Fruit fly (Drosophila melanogaster) whole organism, embryonic: ENCODE data around the gene CG15717.
A peak's percentile ranks its signal among the peaks of the same experiment; 100 is the strongest.

Experiments used
- CG10366 ChIP-seq: fragments of 200-800 bp; sonication (Bioruptor generic); IDR thresholded peaks from 2 replicates; pipeline ENCODE4 v1.3.6; 2022; ENCODE audit warnings: missing biosample characterization, missing genetic modification characterization
- CG11398 ChIP-seq: fragments of 200-800 bp; sonication (Bioruptor generic); optimal IDR thresholded peaks from 2 replicates; lab custom pipeline; 2016; ENCODE audit warnings: missing biosample characterization, missing genetic modification characterization
- CG11560 ChIP-seq: fragments of 200-800 bp; sonication (Bioruptor generic); IDR thresholded peaks from 3 replicates; pipeline ENCODE4 v1.3.6; 2022; ENCODE audit warnings: missing biosample characterization, missing genetic modification characterization
- CG11696 ChIP-seq: fragments of 200-800 bp; sonication (Bioruptor generic); IDR thresholded peaks from 2 replicates; pipeline ENCODE4 v1.3.6; 2022; ENCODE audit warnings: missing biosample characterization, missing genetic modification characterization
- CG12219 ChIP-seq: fragments of 200-800 bp; sonication (Bioruptor generic); optimal IDR thresholded peaks from 3 replicates; lab custom pipeline; 2018; ENCODE audit warnings: missing biosample characterization, mild to moderate bottlenecking, missing genetic modification characterization
- CG13296 ChIP-seq: fragments of 200-800 bp; sonication (Bioruptor generic); optimal IDR thresholded peaks from 3 replicates; lab custom pipeline; 2018; ENCODE audit warnings: missing biosample characterization, mild to moderate bottlenecking, missing genetic modification characterization
- CG14965 ChIP-seq: fragments of 200-800 bp; sonication (Bioruptor generic); optimal IDR thresholded peaks from 2 replicates; lab custom pipeline; 2016; ENCODE audit warnings: missing biosample characterization, missing genetic modification characterization, borderline replicate concordance
- CG17361 ChIP-seq: fragments of 200-800 bp; sonication (Bioruptor generic); IDR thresholded peaks from 3 replicates; pipeline ENCODE4 v1.3.6; 2022; ENCODE audit warnings: missing biosample characterization, missing genetic modification characterization
- CG17829 ChIP-seq: fragments of 200-800 bp; optimal IDR thresholded peaks from 2 replicates; lab custom pipeline; 2019; ENCODE audit warnings: missing biosample characterization, mild to moderate bottlenecking, missing genetic modification characterization, moderate library complexity
- CG2199 ChIP-seq: fragments of 200-800 bp; sonication (Bioruptor generic); IDR thresholded peaks from 3 replicates; pipeline ENCODE4 v1.3.6; 2022; ENCODE audit warnings: missing biosample characterization, missing genetic modification characterization
- CG2875 ChIP-seq: fragments of 200-800 bp; sonication (Bioruptor generic); optimal IDR thresholded peaks from 2 replicates; lab custom pipeline; 2017; ENCODE audit warnings: missing biosample characterization, mild to moderate bottlenecking, missing genetic modification characterization, missing genetic modification reagents
- CG30020 ChIP-seq: fragments of 200-800 bp; optimal IDR thresholded peaks from 2 replicates; lab custom pipeline; 2019; ENCODE audit warnings: missing biosample characterization, mild to moderate bottlenecking, missing genetic modification characterization, moderate library complexity
- CG32532 ChIP-seq: fragments of 200-800 bp; sonication (Bioruptor generic); IDR thresholded peaks from 2 replicates; pipeline ENCODE4 v1.3.6; 2022; ENCODE audit warnings: missing biosample characterization, missing genetic modification characterization
- CG32767 ChIP-seq: fragments of 200-800 bp; sonication (Bioruptor generic); IDR thresholded peaks from 2 replicates; pipeline ENCODE4 v1.3.6; 2022; ENCODE audit warnings: missing biosample characterization, missing genetic modification characterization
- CG4328 ChIP-seq: fragments of 200-800 bp; sonication (Bioruptor generic); optimal IDR thresholded peaks from 3 replicates; lab custom pipeline; 2017; ENCODE audit warnings: missing biosample characterization, missing genetic modification reagents, missing genetic modification characterization
- CG4360 ChIP-seq: fragments of 200-800 bp; sonication (Bioruptor generic); IDR thresholded peaks from 2 replicates; pipeline ENCODE4 v1.3.6; 2022; ENCODE audit warnings: missing biosample characterization, missing genetic modification characterization
- CG6654 ChIP-seq: fragments of 200-800 bp; sonication (Bioruptor generic); optimal IDR thresholded peaks from 2 replicates; lab custom pipeline; 2017; ENCODE audit warnings: missing biosample characterization, mild to moderate bottlenecking, missing genetic modification characterization
- CG7786 ChIP-seq: fragments of 200-800 bp; sonication (Bioruptor generic); optimal IDR thresholded peaks from 2 replicates; lab custom pipeline; 2016; ENCODE audit warnings: missing biosample characterization, missing genetic modification characterization
- CG7963 ChIP-seq: fragments of 200-800 bp; sonication (Bioruptor generic); IDR thresholded peaks from 3 replicates; pipeline ENCODE4 v1.3.6; 2022; ENCODE audit warnings: missing biosample characterization, missing genetic modification characterization; ENCODE audit not compliant: partially characterized antibody
- CG8089 ChIP-seq: fragments of 200-800 bp; sonication (Bioruptor generic); optimal IDR thresholded peaks from 3 replicates; lab custom pipeline; 2016; ENCODE audit warnings: missing biosample characterization, missing genetic modification characterization
- CG9215 ChIP-seq: fragments of 200-800 bp; sonication (Bioruptor generic); IDR thresholded peaks from 2 replicates; pipeline ENCODE4 v1.3.6; 2022; ENCODE audit warnings: missing biosample characterization, missing genetic modification characterization
- CG9437 ChIP-seq: fragments of 200-800 bp; sonication (Bioruptor generic); optimal IDR thresholded peaks from 2 replicates; lab custom pipeline; 2018; ENCODE audit warnings: missing biosample characterization, mild to moderate bottlenecking, missing genetic modification characterization
- Ets97D ChIP-seq: fragments of 200-800 bp; sonication (Bioruptor generic); optimal IDR thresholded peaks from 3 replicates; lab custom pipeline; 2016; ENCODE audit warnings: missing biosample characterization, missing genetic modification characterization
- Jarid2 ChIP-seq: fragments of 200-800 bp; sonication (Bioruptor generic); optimal IDR thresholded peaks from 3 replicates; lab custom pipeline; 2017; ENCODE audit warnings: mild to moderate bottlenecking, missing biosample characterization, missing genetic modification reagents, missing genetic modification characterization
- Kr ChIP-seq: fragments of 200-800 bp; sonication (Bioruptor generic); optimal IDR thresholded peaks from 2 replicates; lab custom pipeline; 2017; ENCODE audit warnings: missing biosample characterization, mild to moderate bottlenecking, missing genetic modification characterization
- Mrtf ChIP-seq: fragments of 200-800 bp; sonication (Bioruptor generic); IDR thresholded peaks from 3 replicates; pipeline ENCODE4 v1.3.6; 2022; ENCODE audit warnings: missing biosample characterization, missing genetic modification characterization
- Nf-YC ChIP-seq: fragments of 200-800 bp; optimal IDR thresholded peaks from 3 replicates; lab custom pipeline; 2019; ENCODE audit warnings: missing biosample characterization, mild to moderate bottlenecking, missing genetic modification characterization, moderate library complexity
- ara ChIP-seq: fragments of 200-800 bp; sonication (Bioruptor generic); IDR thresholded peaks from 2 replicates; pipeline ENCODE4 v1.3.6; 2022; ENCODE audit warnings: missing biosample characterization, missing genetic modification characterization
- ase ChIP-seq: fragments of 200-800 bp; sonication (Bioruptor generic); IDR thresholded peaks from 3 replicates; pipeline ENCODE4 v1.3.6; 2022; ENCODE audit warnings: missing biosample characterization, missing genetic modification characterization
- crp ChIP-seq, 2 experiments: fragments of 200-800 bp; sonication (Bioruptor generic); optimal IDR thresholded peaks; 2 replicates in 1 of 2; 3 replicates in 1 of 2; lab custom pipeline; 2017; ENCODE audit warnings: missing biosample characterization in 2 of 2, missing genetic modification characterization in 2 of 2, mild to moderate bottlenecking in 1 of 2, moderate library complexity in 1 of 2
- dan ChIP-seq: fragments of 200-800 bp; sonication (Bioruptor generic); IDR thresholded peaks from 2 replicates; pipeline ENCODE4 v1.3.6; 2022; ENCODE audit warnings: missing biosample characterization, missing genetic modification characterization
- dmrt99B ChIP-seq: fragments of 200-800 bp; sonication (Bioruptor generic); optimal IDR thresholded peaks from 2 replicates; lab custom pipeline; 2018; ENCODE audit warnings: missing biosample characterization, mild to moderate bottlenecking, missing genetic modification characterization, moderate library complexity
- ftz-f1 ChIP-seq: fragments of 200-800 bp; sonication (Bioruptor generic); optimal IDR thresholded peaks from 2 replicates; lab custom pipeline; 2016; ENCODE audit warnings: missing biosample characterization, missing genetic modification characterization
- hth ChIP-seq: fragments of >200 bp; optimal IDR thresholded peaks from 2 replicates; lab custom pipeline; 2017; ENCODE audit warnings: inconsistent platforms
- inv ChIP-seq: fragments of 200-800 bp; sonication (Bioruptor generic); IDR thresholded peaks from 2 replicates; pipeline ENCODE4 v1.3.6; 2022; ENCODE audit warnings: missing biosample characterization, missing genetic modification characterization; ENCODE audit not compliant: partially characterized antibody
- lola ChIP-seq, 3 experiments: fragments of >200 bp in 2 of 3; fragments of 200-800 bp in 1 of 3; sonication (Bioruptor generic) in 1 of 3; optimal IDR thresholded peaks; 2 replicates each; lab custom pipeline; 2017 to 2019; ENCODE audit warnings: missing biosample characterization in 3 of 3, missing genetic modification characterization in 3 of 3, mild to moderate bottlenecking in 1 of 3, moderate library complexity in 1 of 3
- lov ChIP-seq, 2 experiments: fragments of 200-800 bp in 1 of 2; fragments of >200 bp in 1 of 2; sonication (Bioruptor generic) in 1 of 2; IDR thresholded peaks in 1 of 2; optimal IDR thresholded peaks in 1 of 2; 2 replicates in 1 of 2; 3 replicates in 1 of 2; pipeline versions ENCODE4 v1.3.6 to Lab custom; 2017 to 2022; ENCODE audit warnings: missing biosample characterization in 1 of 2, missing genetic modification characterization in 1 of 2
- mld ChIP-seq: fragments of 200-800 bp; sonication (Bioruptor generic); IDR thresholded peaks from 3 replicates; pipeline ENCODE4 v1.3.6; 2022; ENCODE audit warnings: missing biosample characterization, missing genetic modification characterization; ENCODE audit not compliant: partially characterized antibody
- nom ChIP-seq: fragments of 200-800 bp; sonication (Bioruptor generic); optimal IDR thresholded peaks from 2 replicates; lab custom pipeline; 2017; ENCODE audit warnings: missing biosample characterization, missing genetic modification characterization, mild to moderate bottlenecking, moderate library complexity, missing genetic modification reagents
- peb ChIP-seq: fragments of 200-800 bp; sonication (Bioruptor generic); IDR thresholded peaks from 2 replicates; pipeline ENCODE4 v1.3.6; 2022; ENCODE audit warnings: missing biosample characterization, missing genetic modification characterization
- pfk ChIP-seq: fragments of 200-800 bp; sonication (Bioruptor generic); optimal IDR thresholded peaks from 2 replicates; lab custom pipeline; 2018; ENCODE audit warnings: missing biosample characterization, mild to moderate bottlenecking, missing genetic modification characterization, moderate library complexity
- pum ChIP-seq: fragments of 200-800 bp; sonication (Bioruptor generic); optimal IDR thresholded peaks from 2 replicates; lab custom pipeline; 2016; ENCODE audit warnings: missing biosample characterization, missing genetic modification characterization
- sc ChIP-seq, 3 experiments: fragments of >200 bp in 2 of 3; fragments of 200-800 bp in 1 of 3; sonication (Bioruptor generic) in 1 of 3; optimal IDR thresholded peaks; 2 replicates in 2 of 3; 3 replicates in 1 of 3; lab custom pipeline; 2017; ENCODE audit warnings: mild to moderate bottlenecking in 1 of 3, missing biosample characterization in 1 of 3, missing genetic modification characterization in 1 of 3, missing genetic modification reagents in 1 of 3
- slbo ChIP-seq: fragments of 200-800 bp; sonication (Bioruptor generic); IDR thresholded peaks from 2 replicates; pipeline ENCODE4 v1.3.6; 2022; ENCODE audit warnings: missing biosample characterization, missing genetic modification characterization
- slp2 ChIP-seq: fragments of 200-800 bp; sonication (Bioruptor generic); optimal IDR thresholded peaks from 2 replicates; lab custom pipeline; 2016; ENCODE audit warnings: missing biosample characterization, missing genetic modification characterization
- sna ChIP-seq: fragments of 200-800 bp; sonication (Bioruptor generic); IDR thresholded peaks from 2 replicates; pipeline ENCODE4 v1.3.6; 2022; ENCODE audit warnings: missing biosample characterization, missing genetic modification characterization; ENCODE audit not compliant: partially characterized antibody
- tap ChIP-seq: fragments of 200-800 bp; optimal IDR thresholded peaks from 3 replicates; lab custom pipeline; 2019; ENCODE audit warnings: missing biosample characterization, mild to moderate bottlenecking, missing genetic modification characterization, moderate library complexity
- trh ChIP-seq: fragments of 200-800 bp; sonication (Bioruptor generic); optimal IDR thresholded peaks from 2 replicates; lab custom pipeline; 2016; ENCODE audit warnings: missing biosample characterization, missing genetic modification characterization
- zen ChIP-seq: fragments of 200-800 bp; sonication (Bioruptor generic); optimal IDR thresholded peaks from 3 replicates; lab custom pipeline; 2018; ENCODE audit warnings: missing biosample characterization, mild to moderate bottlenecking, missing genetic modification characterization, moderate library complexity
- zfh2 ChIP-seq: fragments of 200-800 bp; sonication (Bioruptor generic); optimal IDR thresholded peaks from 2 replicates; lab custom pipeline; 2016; ENCODE audit warnings: missing biosample characterization, missing genetic modification characterization

Gene CG15717

dm6 chrX:13128750-13129152 lies at the start of gene CG15717, which contains the start of the genes CG32638 and MFS10:
Gene CG15717 (plus strand): TSS chrX:13128952.
Gene CG32638 (minus strand): TSS chrX:13128794.
Gene MFS10 (plus strand): TSS chrX:13129018.
- TF ChIP-seq tap (tag; lab: Kevin White, UChicago) (no peak), dan (GFP tag; lab: Robert Waterston, UW) (no peak), CG2199 (GFP tag; lab: Robert Waterston, UW) (no peak), Mrtf (GFP tag; lab: Robert Waterston, UW) (no peak), CG6654 (GFP tag; lab: Kevin White, UChicago) (no peak), crp (GFP tag; optimal IDR thresholded peaks at IDR 0.05; lab: Kevin White, UChicago) (peak in 1 of 2 experiments; percentile 76), CG11398 (GFP tag; lab: Kevin White, UChicago) (no peak), sna (GFP tag; lab: Robert Waterston, UW) (no peak), CG7963 (no peak), CG13296 (GFP tag; lab: Kevin White, UChicago) (no peak), pum (GFP tag; lab: Kevin White, UChicago) (no peak), slp2 (GFP tag; lab: Kevin White, UChicago) (no peak), CG4360 (GFP tag; lab: Robert Waterston, UW) (no peak), CG10366 (GFP tag; lab: Robert Waterston, UW) (no peak), ase (no peak), dmrt99B (tag; lab: Kevin White, UChicago) (no peak), Nf-YC (tag; lab: Kevin White, UChicago) (peak; percentile 63), Kr (GFP tag; lab: Kevin White, UChicago) (no peak), ara (GFP tag; lab: Robert Waterston, UW) (no peak), hth (lab: Kevin White, UChicago) (no peak), Ets97D (GFP tag; lab: Kevin White, UChicago) (peak; percentile 85), CG4328 (GFP tag; lab: Kevin White, UChicago) (no peak), Jarid2 (peak; percentile 73), nom (GFP tag; lab: Kevin White, UChicago) (peak; percentile 20), sc (optimal IDR thresholded peaks at IDR 0.05; lab: Kevin White, UChicago) (no peak), sc (GFP tag; optimal IDR thresholded peaks at IDR 0.05; lab: Kevin White, UChicago) (no peak), CG7786 (GFP tag; lab: Kevin White, UChicago) (no peak), CG12219 (GFP tag; lab: Kevin White, UChicago) (no peak), zen (tag; lab: Kevin White, UChicago) (peak; percentile 32), CG2875 (GFP tag; lab: Kevin White, UChicago) (no peak), CG9215 (no peak), inv (no peak), CG32767 (GFP tag; lab: Robert Waterston, UW) (no peak), CG8089 (GFP tag; lab: Kevin White, UChicago) (no peak), peb (GFP tag; lab: Robert Waterston, UW) (no peak), CG11696 (GFP tag; lab: Robert Waterston, UW) (no peak), lov (optimal IDR thresholded peaks at IDR 0.05; lab: Kevin White, UChicago) (no peak), lov (GFP tag; IDR thresholded peaks at IDR 0.05; lab: Robert Waterston, UW) (no peak), CG17829 (tag; lab: Kevin White, UChicago) (peak; percentile 60), zfh2 (GFP tag; lab: Kevin White, UChicago) (peak; percentile 19), mld (GFP tag; lab: Robert Waterston, UW) (no peak), slbo (no peak), CG9437 (no peak), CG14965 (GFP tag; lab: Kevin White, UChicago) (no peak), ftz-f1 (peak; percentile 64), lola (GFP tag; optimal IDR thresholded peaks at IDR 0.05; lab: Kevin White, UChicago) (peak in 1 of 3 experiments; percentile 5), CG32532 (GFP tag; lab: Robert Waterston, UW) (no peak), trh (GFP tag; lab: Kevin White, UChicago) (no peak), CG11560 (no peak), CG30020 (peak; percentile 20), CG17361 (GFP tag; lab: Robert Waterston, UW) (no peak), pfk (GFP tag; lab: Kevin White, UChicago) (peak; percentile 23)
